Worm (Caenorhabditis elegans) whole organism, young adult: ENCODE measurements around the gene unc-80.

ENCODE experiments used
- C06A6.2 ChIP-seq: fragments of 200-800 bp; sonication (Bioruptor generic); conservative IDR thresholded peaks from 2 replicates; pipeline ENCODE4 v1.3.6; 2022; ENCODE audit warnings: missing genetic modification characterization, missing compliant biosample characterization
- F22D6.2 ChIP-seq: sonication (generic microtip); optimal IDR thresholded peaks from 2 replicates; lab custom pipeline; 2016; ENCODE audit warnings: mild to moderate bottlenecking, missing genetic modification characterization, missing compliant biosample characterization
- F33H1.4 ChIP-seq: fragments of 200-800 bp; sonication (Bioruptor generic); IDR thresholded peaks from 2 replicates; pipeline ENCODE4 v1.3.6; 2022; ENCODE audit warnings: missing genetic modification reagents, missing genetic modification characterization, missing compliant biosample characterization
- F39B2.1 ChIP-seq: fragments of 200-800 bp; sonication (Bioruptor generic); IDR thresholded peaks from 2 replicates; pipeline ENCODE4 v1.3.6; 2022; ENCODE audit warnings: missing genetic modification reagents, missing genetic modification characterization, missing compliant biosample characterization
- F52B5.7 ChIP-seq: sonication (generic microtip); optimal IDR thresholded peaks from 2 replicates; lab custom pipeline; 2016; ENCODE audit warnings: mild to moderate bottlenecking, missing genetic modification characterization, missing compliant biosample characterization
- K11D2.4 ChIP-seq: fragments of 200-800 bp; sonication (Bioruptor generic); IDR thresholded peaks from 2 replicates; pipeline ENCODE4 v1.3.6; 2022; ENCODE audit warnings: missing genetic modification reagents, missing genetic modification characterization, missing compliant biosample characterization
- Y53F4B.3 ChIP-seq: fragments of 200-800 bp; sonication (Bioruptor generic); IDR thresholded peaks from 2 replicates; pipeline ENCODE4 v1.3.6; 2022; ENCODE audit warnings: missing genetic modification reagents, missing genetic modification characterization, missing compliant biosample characterization
- aptf-2 ChIP-seq: fragments of 200-800 bp; sonication (Bioruptor generic); conservative IDR thresholded peaks from 2 replicates; pipeline ENCODE4 v1.3.6; 2022; ENCODE audit warnings: missing genetic modification reagents, missing genetic modification characterization, missing compliant biosample characterization
- atf-7 ChIP-seq: sonication (generic microtip); optimal IDR thresholded peaks from 2 replicates; lab custom pipeline; 2017; ENCODE audit warnings: mild to moderate bottlenecking, missing genetic modification characterization, missing compliant biosample characterization
- athp-1 ChIP-seq: sonication (generic microtip); optimal IDR thresholded peaks from 2 replicates; lab custom pipeline; 2017; ENCODE audit warnings: mild to moderate bottlenecking, missing genetic modification characterization, missing compliant biosample characterization
- attf-3 ChIP-seq: fragments of 200-800 bp; sonication (Bioruptor generic); conservative IDR thresholded peaks from 2 replicates; pipeline ENCODE4 v1.3.6; 2022; ENCODE audit warnings: missing genetic modification reagents, missing genetic modification characterization, missing compliant biosample characterization
- attf-5 ChIP-seq: fragments of 200-800 bp; sonication (Bioruptor generic); optimal IDR thresholded peaks from 2 replicates; lab custom pipeline; 2018; ENCODE audit warnings: mild to moderate bottlenecking, missing genetic modification characterization, missing compliant biosample characterization
- cebp-1 ChIP-seq, 2 experiments: fragments of 200-800 bp in 1 of 2; sonication (Bioruptor generic) in 1 of 2; sonication (generic microtip) in 1 of 2; IDR thresholded peaks in 1 of 2; optimal IDR thresholded peaks in 1 of 2; 2 replicates each; pipeline versions ENCODE4 v1.3.6 to Lab custom; 2017 to 2022; ENCODE audit warnings: missing compliant biosample characterization in 2 of 2, missing genetic modification characterization in 2 of 2, mild to moderate bottlenecking in 1 of 2, missing genetic modification reagents in 1 of 2, moderate library complexity in 1 of 2
- cebp-2 ChIP-seq: fragments of 200-800 bp; sonication (Bioruptor generic); IDR thresholded peaks from 2 replicates; pipeline ENCODE4 v1.3.6; 2022; ENCODE audit warnings: missing genetic modification characterization, missing compliant biosample characterization
- ceh-27 ChIP-seq: fragments of 200-800 bp; sonication (Bioruptor generic); optimal IDR thresholded peaks from 2 replicates; lab custom pipeline; 2018; ENCODE audit warnings: mild to moderate bottlenecking, missing genetic modification characterization, moderate library complexity, missing compliant biosample characterization
- ceh-58 ChIP-seq: fragments of 200-800 bp; sonication (Bioruptor generic); IDR thresholded peaks from 2 replicates; pipeline ENCODE4 v1.3.6; 2022; ENCODE audit warnings: missing genetic modification characterization, missing compliant biosample characterization
- ceh-79 ChIP-seq: sonication (generic microtip); optimal IDR thresholded peaks from 2 replicates; lab custom pipeline; 2017; ENCODE audit warnings: mild to moderate bottlenecking, missing genetic modification characterization, missing compliant biosample characterization
- ceh-91 ChIP-seq: fragments of 200-800 bp; sonication (Bioruptor generic); IDR thresholded peaks from 2 replicates; pipeline ENCODE4 v1.3.6; 2022; ENCODE audit warnings: missing genetic modification reagents, missing genetic modification characterization, missing compliant biosample characterization
- dox-1 ChIP-seq: fragments of 200-800 bp; sonication (Bioruptor generic); IDR thresholded peaks from 2 replicates; pipeline ENCODE4 v1.3.6; 2022; ENCODE audit warnings: missing genetic modification reagents, missing genetic modification characterization, missing compliant biosample characterization
- egl-44 ChIP-seq: fragments of 200-800 bp; sonication (Bioruptor generic); IDR thresholded peaks from 2 replicates; pipeline ENCODE4 v1.3.6; 2022; ENCODE audit warnings: missing genetic modification reagents, missing genetic modification characterization, missing compliant biosample characterization
- ets-4 ChIP-seq: fragments of 200-800 bp; sonication (Bioruptor generic); optimal IDR thresholded peaks from 2 replicates; lab custom pipeline; 2018; ENCODE audit warnings: mild to moderate bottlenecking, missing genetic modification characterization, missing compliant biosample characterization
- gei-17 ChIP-seq: fragments of 200-800 bp; sonication (Bioruptor generic); optimal IDR thresholded peaks from 2 replicates; lab custom pipeline; 2018; ENCODE audit warnings: mild to moderate bottlenecking, missing genetic modification characterization, missing compliant biosample characterization
- let-526 ChIP-seq: fragments of 200-800 bp; sonication (Bioruptor generic); IDR thresholded peaks from 2 replicates; pipeline ENCODE4 v1.3.6; 2022; ENCODE audit warnings: missing genetic modification reagents, missing genetic modification characterization, missing compliant biosample characterization
- lin-26 ChIP-seq: fragments of 200-800 bp; sonication (Bioruptor generic); IDR thresholded peaks from 2 replicates; pipeline ENCODE4 v1.3.6; 2022; ENCODE audit warnings: missing genetic modification reagents, missing genetic modification characterization, missing compliant biosample characterization
- lin-40 ChIP-seq: sonication (generic microtip); optimal IDR thresholded peaks from 2 replicates; lab custom pipeline; 2016; ENCODE audit warnings: missing genetic modification characterization, mild to moderate bottlenecking, missing compliant biosample characterization, missing genotype, missing genetic modification reagents
- lin-54 ChIP-seq: fragments of 200-800 bp; sonication (Bioruptor generic); optimal IDR thresholded peaks from 2 replicates; lab custom pipeline; 2018; ENCODE audit warnings: mild to moderate bottlenecking, missing genetic modification characterization, missing compliant biosample characterization
- lir-1 ChIP-seq: fragments of 200-800 bp; sonication (Bioruptor generic); conservative IDR thresholded peaks from 2 replicates; pipeline ENCODE4 v1.3.6; 2022; ENCODE audit warnings: missing genetic modification reagents, missing genetic modification characterization, missing compliant biosample characterization
- lsl-1 ChIP-seq: fragments of 200-800 bp; sonication (Bioruptor generic); optimal IDR thresholded peaks from 2 replicates; lab custom pipeline; 2018; ENCODE audit warnings: mild to moderate bottlenecking, missing genetic modification characterization, moderate library complexity, missing compliant biosample characterization
- lsy-27 ChIP-seq: sonication (generic microtip); optimal IDR thresholded peaks from 2 replicates; lab custom pipeline; 2017; ENCODE audit warnings: missing genetic modification characterization, mild to moderate bottlenecking, missing compliant biosample characterization, antibody characterized with exemption, missing genotype, borderline replicate concordance; ENCODE audit not compliant: insufficient read depth
- madf-6 ChIP-seq: fragments of 200-800 bp; sonication (Bioruptor generic); IDR thresholded peaks from 2 replicates; pipeline ENCODE4 v1.3.6; 2022; ENCODE audit warnings: missing genetic modification reagents, missing genetic modification characterization, missing compliant biosample characterization
- mel-28 ChIP-seq: sonication (generic microtip); optimal IDR thresholded peaks from 2 replicates; lab custom pipeline; 2016; ENCODE audit warnings: borderline replicate concordance, mild to moderate bottlenecking, missing genetic modification characterization, missing compliant biosample characterization
- mes-4 ChIP-seq: sonication (generic microtip); optimal IDR thresholded peaks from 2 replicates; lab custom pipeline; 2016; ENCODE audit warnings: missing genotype, missing genetic modification characterization, missing compliant biosample characterization
- nfya-2 ChIP-seq: fragments of 200-800 bp; sonication (Bioruptor generic); IDR thresholded peaks from 2 replicates; pipeline ENCODE4 v1.3.6; 2022; ENCODE audit warnings: missing genetic modification reagents, missing genetic modification characterization, missing compliant biosample characterization
- nhr-179 ChIP-seq: sonication (generic microtip); optimal IDR thresholded peaks from 2 replicates; lab custom pipeline; 2016; ENCODE audit warnings: mild to moderate bottlenecking, missing genetic modification characterization, missing compliant biosample characterization
- nhr-80 ChIP-seq: sonication (generic microtip); optimal IDR thresholded peaks from 2 replicates; lab custom pipeline; 2016; ENCODE audit warnings: missing genetic modification characterization, missing compliant biosample characterization
- pbrm-1 ChIP-seq: fragments of 200-800 bp; sonication (Bioruptor generic); IDR thresholded peaks from 2 replicates; pipeline ENCODE4 v1.3.6; 2022; ENCODE audit warnings: missing genetic modification reagents, missing genetic modification characterization, missing compliant biosample characterization
- rcor-1 ChIP-seq: fragments of 200-800 bp; sonication (Bioruptor generic); IDR thresholded peaks from 2 replicates; pipeline ENCODE4 v1.3.6; 2022; ENCODE audit warnings: missing genetic modification reagents, missing genetic modification characterization, missing compliant biosample characterization
- rpc-1 ChIP-seq, 2 experiments: fragments of 150-350 bp in 1 of 2; sonication (generic microtip) in 1 of 2; optimal IDR thresholded peaks; 2 replicates each; lab custom pipeline; 2014 to 2018; ENCODE audit warnings: missing biosample characterization in 1 of 2, missing genetic modification characterization in 1 of 2, missing genetic modification reagents in 1 of 2, missing genotype in 1 of 2
- snpc-4 ChIP-seq, 5 experiments: fragments of 150-350 bp in 1 of 5; sonication (generic microtip) in 4 of 5; optimal IDR thresholded peaks; 2 replicates each; lab custom pipeline; 2014 to 2018; ENCODE audit warnings: missing genetic modification characterization in 5 of 5, missing biosample characterization in 3 of 5, antibody characterized with exemption in 2 of 5, mild to moderate bottlenecking in 2 of 5, missing compliant biosample characterization in 2 of 5, missing genotype in 2 of 5, moderate library complexity in 2 of 5, missing genetic modification reagents in 1 of 5
- tlf-1 ChIP-seq: fragments of 200-800 bp; sonication (Bioruptor generic); optimal IDR thresholded peaks from 2 replicates; lab custom pipeline; 2018; ENCODE audit warnings: mild to moderate bottlenecking, missing genetic modification characterization, missing compliant biosample characterization
- xnd-1 ChIP-seq: sonication (generic microtip); optimal IDR thresholded peaks from 2 replicates; lab custom pipeline; 2016; ENCODE audit warnings: missing genotype, missing genetic modification reagents, missing genetic modification characterization, missing compliant biosample characterization
- zfh-2 ChIP-seq: fragments of 200-800 bp; sonication (Bioruptor generic); conservative IDR thresholded peaks from 2 replicates; pipeline ENCODE4 v1.3.6; 2022; ENCODE audit warnings: missing genetic modification reagents, missing genetic modification characterization, missing compliant biosample characterization
- ztf-3 ChIP-seq: fragments of 200-800 bp; sonication (Bioruptor generic); optimal IDR thresholded peaks from 2 replicates; lab custom pipeline; 2018; ENCODE audit warnings: mild to moderate bottlenecking, missing genetic modification characterization, missing compliant biosample characterization

Gene unc-80

ce11 chrV:20906977-20907376 lies 27.6 kb downstream of the unc-80 start:
- TF ChIP-seq aptf-2 (GFP tag; lab: Robert Waterston, UW) = no peak
- no peak for TF ChIP-seq let-526 (GFP tag; lab: Robert Waterston, UW)
- no peak for TF ChIP-seq zfh-2 (GFP tag; lab: Robert Waterston, UW)
- TF ChIP-seq lin-40 (tag; lab: Kevin White, UChicago) = no peak
- no peak for TF ChIP-seq ceh-58 (GFP tag; lab: Robert Waterston, UW)
- no peak for TF ChIP-seq Y53F4B.3 (GFP tag; lab: Robert Waterston, UW)
- TF ChIP-seq F22D6.2 = no peak
- TF ChIP-seq madf-6 (GFP tag; lab: Robert Waterston, UW) = no peak
- no peak for TF ChIP-seq K11D2.4 (GFP tag; lab: Robert Waterston, UW)
- no peak for TF ChIP-seq rpc-1 (optimal IDR thresholded peaks at IDR 0.05; lab: Kevin White, UChicago)
- TF ChIP-seq rpc-1 (tag; optimal IDR thresholded peaks at IDR 0.05; lab: Kevin White, UChicago) = no peak
- TF ChIP-seq egl-44 (GFP tag; lab: Robert Waterston, UW) = no peak
- TF ChIP-seq F39B2.1 (GFP tag; lab: Robert Waterston, UW) = no peak
- TF ChIP-seq ceh-79 (tag; lab: Kevin White, UChicago) = no peak
- TF ChIP-seq attf-5 = no peak
- TF ChIP-seq pbrm-1 (GFP tag; lab: Robert Waterston, UW) = no peak
- no peak for TF ChIP-seq lin-26 (GFP tag; lab: Robert Waterston, UW)
- no peak for TF ChIP-seq nhr-80 (tag; lab: Kevin White, UChicago)
- no peak for TF ChIP-seq lin-54 (GFP tag; lab: Kevin White, UChicago)
- TF ChIP-seq gei-17 (GFP tag; lab: Kevin White, UChicago) = no peak
- TF ChIP-seq, all 124 proteins: peak for 0

ce11 chrV:20909761-20910160 lies 30.4 kb downstream of the unc-80 start:
- TF ChIP-seq dox-1 (GFP tag; lab: Robert Waterston, UW) (0 out of 2 replicates have a peak, but pooled peaks have one; percentile 12), mes-4 (tag; lab: Kevin White, UChicago) (no peak), atf-7 (tag; lab: Kevin White, UChicago) (peak; percentile 2), nhr-80 (tag; lab: Kevin White, UChicago) (peak; percentile 90), xnd-1 (tag; lab: Kevin White, UChicago) (no peak)

- TF ChIP-seq rcor-1 (GFP tag; lab: Robert Waterston, UW) (no peak), F52B5.7 (no peak), ets-4 (GFP tag; lab: Kevin White, UChicago) (no peak), pbrm-1 (GFP tag; lab: Robert Waterston, UW) (no peak), lsy-27 (tag; lab: Kevin White, UChicago) (no peak), tlf-1 (no peak), lsl-1 (GFP tag; lab: Kevin White, UChicago) (no peak)
These were observed 30.8 kb downstream of the unc-80 start, which contains the start of gene ttll-9 for ce11 chrV:20910167-20910566. TSS of gene ttll-9 (plus strand) at chrV:20910467.

ce11 chrV:20915186-20915585 lies 35.8 kb downstream of the unc-80 start, which contains the start of gene pbo-5:
TSS of gene pbo-5 (plus strand) at chrV:20915486.
- TF ChIP-seq nhr-179 (tag; lab: Kevin White, UChicago) (no peak), lin-26 (GFP tag; lab: Robert Waterston, UW) (no peak), cebp-1 (GFP tag; IDR thresholded peaks at IDR 0.05; lab: Robert Waterston, UW) (no peak), cebp-1 (tag; optimal IDR thresholded peaks at IDR 0.05; lab: Kevin White, UChicago) (no peak), ceh-27 (GFP tag; lab: Kevin White, UChicago) (no peak), athp-1 (tag; lab: Kevin White, UChicago) (no peak), mel-28 (no peak), ceh-91 (no peak), nfya-2 (GFP tag; lab: Robert Waterston, UW) (no peak), attf-3 (no peak), C06A6.2 (no peak), lir-1 (no peak), F33H1.4 (GFP tag; lab: Robert Waterston, UW) (no peak), cebp-2 (GFP tag; lab: Robert Waterston, UW) (no peak), snpc-4 (GFP tag; optimal IDR thresholded peaks at IDR 0.05; lab: Kevin White, UChicago) (no peak), snpc-4 (tag; optimal IDR thresholded peaks at IDR 0.05; lab: Kevin White, UChicago) (no peak), ztf-3 (no peak)
